Fruit fly (Drosophila melanogaster) whole organism, embryonic: ENCODE results near the gene CG4653.

Experiments used
- CG4707 ChIP-seq: fragments of 200-800 bp; sonication (Bioruptor generic); optimal IDR thresholded peaks from 2 replicates; lab custom pipeline; 2018; ENCODE audit warnings: missing biosample characterization, mild to moderate bottlenecking, missing genetic modification characterization, moderate library complexity
- pan ChIP-seq, 4 experiments: fragments of >200 bp in 3 of 4; fragments of 200-800 bp in 1 of 4; sonication (Bioruptor generic) in 1 of 4; optimal IDR thresholded peaks in 3 of 4; IDR thresholded peaks in 1 of 4; 2 replicates each; pipeline versions ENCODE4 v1.3.6 to Lab custom; 2017 to 2022; ENCODE audit warnings: missing biosample characterization in 2 of 4, missing genetic modification characterization in 2 of 4, mixed read lengths in 1 of 4
- tin ChIP-seq: fragments of 200-800 bp; sonication (Bioruptor generic); optimal IDR thresholded peaks from 3 replicates; lab custom pipeline; 2016; ENCODE audit warnings: missing biosample characterization, missing genetic modification characterization

DNA sequence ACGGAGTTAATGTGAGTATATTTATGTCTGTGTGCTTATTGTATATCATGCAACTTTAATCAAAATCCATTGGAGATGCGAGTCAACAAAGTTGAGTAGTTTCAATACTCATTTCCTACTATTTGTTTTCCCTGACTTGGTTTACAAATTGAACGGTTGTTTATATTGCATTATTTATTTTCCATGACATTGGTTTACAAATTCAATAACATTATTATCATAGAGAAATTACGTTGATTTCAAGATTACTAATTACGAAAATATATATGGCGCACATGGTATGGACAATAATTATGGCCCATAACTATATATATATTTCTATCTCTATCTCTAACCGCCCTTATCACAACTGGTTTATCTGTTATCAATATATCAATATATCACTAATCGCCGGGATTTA, 43.2 kb upstream of the CG4653 start:
- TF ChIP-seq pan (optimal IDR thresholded peaks at IDR 0.05; lab: Kevin White, UChicago) (no peak), pan (GFP tag; optimal IDR thresholded peaks at IDR 0.05 in 1 of 2, IDR thresholded peaks at IDR 0.05 in 1 of 2) (no peak), CG4707 (GFP tag; lab: Kevin White, UChicago) (no peak), tin (GFP tag; lab: Kevin White, UChicago) (no peak)
